Worm (Caenorhabditis elegans) whole organism, L4 larva: Measurements from ENCODE around the gene F40G9.8.

Experiments used
- D1046.2 ChIP-seq: fragments of 200-800 bp; sonication (Bioruptor generic); IDR thresholded peaks from 2 replicates; pipeline ENCODE4 v1.3.6; 2022; ENCODE audit warnings: missing genetic modification characterization, missing compliant biosample characterization
- F37D6.2 ChIP-seq: sonication (generic microtip); optimal IDR thresholded peaks from 2 replicates; lab custom pipeline; 2016; ENCODE audit warnings: mild to moderate bottlenecking, missing genetic modification characterization, missing compliant biosample characterization
- F44E2.7 ChIP-seq: fragments of 200-800 bp; sonication (Bioruptor generic); IDR thresholded peaks from 2 replicates; pipeline ENCODE4 v2.1.2; 2022; ENCODE audit warnings: missing genetic modification characterization, missing compliant biosample characterization
- F49E8.2 ChIP-seq: sonication (generic microtip); optimal IDR thresholded peaks from 2 replicates; lab custom pipeline; 2016; ENCODE audit warnings: missing compliant biosample characterization, mild to moderate bottlenecking, missing genetic modification characterization, borderline replicate concordance
- R02D3.7 ChIP-seq: fragments of 150-350 bp; sonication (generic microtip); optimal IDR thresholded peaks from 3 replicates; lab custom pipeline; 2014; ENCODE audit warnings: missing biosample characterization, missing genetic modification characterization
- T26A8.4 ChIP-seq: fragments of 200-800 bp; sonication (Bioruptor generic); IDR thresholded peaks from 2 replicates; pipeline ENCODE4 v1.3.6; 2022; ENCODE audit warnings: missing genetic modification characterization, missing compliant biosample characterization
- Y5F2A.4 ChIP-seq: fragments of 200-800 bp; sonication (Bioruptor generic); optimal IDR thresholded peaks from 2 replicates; lab custom pipeline; 2018; ENCODE audit warnings: mild to moderate bottlenecking, missing genetic modification characterization, missing compliant biosample characterization
- ZK337.2 ChIP-seq: fragments of 200-800 bp; sonication (Bioruptor generic); IDR thresholded peaks from 2 replicates; pipeline ENCODE4 v1.3.6; 2022; ENCODE audit warnings: missing genetic modification reagents, missing genetic modification characterization, missing compliant biosample characterization
- aha-1 ChIP-seq: fragments of 150-350 bp; peaks from one replicate; lab custom pipeline; 2014; ENCODE audit warnings: missing biosample characterization, missing genetic modification characterization
- aly-2 ChIP-seq: sonication (generic microtip); optimal IDR thresholded peaks from 2 replicates; lab custom pipeline; 2018; ENCODE audit warnings: missing biosample characterization, missing genetic modification characterization
- ama-1 ChIP-seq: fragments of 150-350 bp; optimal IDR thresholded peaks from 2 replicates; lab custom pipeline; 2014; ENCODE audit warnings: inconsistent platforms, mixed read lengths
- attf-4 ChIP-seq: sonication (generic microtip); optimal IDR thresholded peaks from 3 replicates; lab custom pipeline; 2017; ENCODE audit warnings: missing biosample characterization, missing genetic modification characterization
- ceh-20 ChIP-seq: fragments of 200-800 bp; sonication (Bioruptor generic); IDR thresholded peaks from 2 replicates; pipeline ENCODE4 v1.3.6; 2022; ENCODE audit warnings: missing genetic modification reagents, missing genetic modification characterization, missing compliant biosample characterization
- ceh-28 ChIP-seq: fragments of 150-350 bp; optimal IDR thresholded peaks from 2 replicates; lab custom pipeline; 2014; ENCODE audit warnings: missing biosample characterization, missing genetic modification reagents, missing genetic modification characterization
- ceh-62 ChIP-seq: sonication (generic microtip); optimal IDR thresholded peaks from 2 replicates; lab custom pipeline; 2017; ENCODE audit warnings: missing biosample characterization, missing genetic modification characterization
- ctbp-1 ChIP-seq: fragments of 200-800 bp; sonication (Bioruptor generic); IDR thresholded peaks from 2 replicates; pipeline ENCODE4 v1.3.6; 2022; ENCODE audit warnings: missing genetic modification reagents, missing genetic modification characterization, missing compliant biosample characterization
- daf-8 ChIP-seq: fragments of 200-800 bp; sonication (Bioruptor generic); IDR thresholded peaks from 2 replicates; pipeline ENCODE4 v1.3.6; 2022; ENCODE audit warnings: missing genetic modification characterization, missing compliant biosample characterization
- dmd-6 ChIP-seq: fragments of 200-800 bp; sonication (Bioruptor generic); IDR thresholded peaks from 2 replicates; pipeline ENCODE4 v1.3.6; 2022; ENCODE audit warnings: missing genetic modification reagents, missing genetic modification characterization, missing compliant biosample characterization
- dve-1 ChIP-seq: sonication (generic microtip); optimal IDR thresholded peaks from 2 replicates; lab custom pipeline; 2017; ENCODE audit warnings: antibody characterized with exemption, mild to moderate bottlenecking, missing genetic modification characterization, missing compliant biosample characterization; ENCODE audit not compliant: insufficient read depth
- fkh-10 ChIP-seq: fragments of 150-350 bp; optimal IDR thresholded peaks from 2 replicates; lab custom pipeline; 2014; ENCODE audit warnings: missing biosample characterization, missing genetic modification reagents, missing genetic modification characterization
- hif-1 ChIP-seq, 2 experiments: sonication (generic microtip); optimal IDR thresholded peaks; 2 replicates each; lab custom pipeline; 2016 to 2017; ENCODE audit warnings: missing compliant biosample characterization in 2 of 2, missing genetic modification characterization in 2 of 2, missing genetic modification reagents in 2 of 2, missing genotype in 2 of 2, mild to moderate bottlenecking in 1 of 2
- hmg-1.1 ChIP-seq: fragments of 200-800 bp; sonication (Bioruptor generic); IDR thresholded peaks from 2 replicates; pipeline ENCODE4 v1.3.6; 2022; ENCODE audit warnings: missing genetic modification reagents, missing genetic modification characterization, missing compliant biosample characterization
- jun-1 ChIP-seq: fragments of 150-350 bp; optimal IDR thresholded peaks from 2 replicates; lab custom pipeline; 2014; ENCODE audit warnings: missing biosample characterization, missing genetic modification reagents, missing genetic modification characterization
- lim-7 ChIP-seq: fragments of 200-800 bp; sonication (Bioruptor generic); IDR thresholded peaks from 2 replicates; pipeline ENCODE4 v1.3.6; 2022; ENCODE audit warnings: missing genetic modification characterization, missing compliant biosample characterization
- lin-1 ChIP-seq: fragments of 200-800 bp; sonication (Bioruptor generic); IDR thresholded peaks from 2 replicates; pipeline ENCODE4 v1.3.6; 2022; ENCODE audit warnings: missing genetic modification reagents, missing genetic modification characterization, missing compliant biosample characterization
- lin-29 ChIP-seq: fragments of 200-800 bp; sonication (Bioruptor generic); IDR thresholded peaks from 2 replicates; pipeline ENCODE4 v1.3.6; 2022; ENCODE audit warnings: missing genetic modification reagents, missing genetic modification characterization, missing compliant biosample characterization
- madf-5 ChIP-seq, 2 experiments: fragments of 200-800 bp; sonication (Bioruptor generic); IDR thresholded peaks; 2 replicates each; pipeline ENCODE4 v1.3.6; 2022; ENCODE audit warnings: missing compliant biosample characterization in 2 of 2, missing genetic modification characterization in 2 of 2
- mdt-29 ChIP-seq: fragments of 200-800 bp; sonication (Bioruptor generic); IDR thresholded peaks from 2 replicates; pipeline ENCODE4 v1.3.6; 2022; ENCODE audit warnings: missing genetic modification reagents, missing genetic modification characterization, missing compliant biosample characterization
- mep-1 ChIP-seq: fragments of 150-350 bp; sonication (generic microtip); optimal IDR thresholded peaks from 3 replicates; lab custom pipeline; 2014; ENCODE audit warnings: missing biosample characterization, missing genetic modification characterization
- nhr-10 ChIP-seq: fragments of 150-350 bp; optimal IDR thresholded peaks from 2 replicates; lab custom pipeline; 2014; ENCODE audit warnings: missing biosample characterization, missing genetic modification characterization
- nhr-111 ChIP-seq: fragments of 200-800 bp; sonication (Bioruptor generic); optimal IDR thresholded peaks from 2 replicates; lab custom pipeline; 2018; ENCODE audit warnings: mild to moderate bottlenecking, missing genetic modification characterization, missing compliant biosample characterization
- nhr-42 ChIP-seq: fragments of 200-800 bp; sonication (Bioruptor generic); IDR thresholded peaks from 2 replicates; pipeline ENCODE4 v1.3.6; 2022; ENCODE audit warnings: missing genetic modification characterization, missing compliant biosample characterization
- nhr-77 ChIP-seq: fragments of 150-350 bp; optimal IDR thresholded peaks from 2 replicates; lab custom pipeline; 2014; ENCODE audit warnings: missing biosample characterization, missing genetic modification characterization
- pha-4 ChIP-seq, 2 experiments: fragments of 150-350 bp in 1 of 2; fragments of 200-800 bp in 1 of 2; sonication (Bioruptor generic) in 1 of 2; IDR thresholded peaks in 1 of 2; optimal IDR thresholded peaks in 1 of 2; 2 replicates each; pipeline versions ENCODE4 v1.3.6 to Lab custom; 2014 to 2022; ENCODE audit warnings: missing genetic modification characterization in 2 of 2, missing genetic modification reagents in 2 of 2, missing biosample characterization in 1 of 2, missing compliant biosample characterization in 1 of 2
- snpc-1.2 ChIP-seq: fragments of 200-800 bp; sonication (Bioruptor generic); IDR thresholded peaks from 2 replicates; pipeline ENCODE4 v1.3.6; 2022; ENCODE audit warnings: missing genetic modification reagents, missing genetic modification characterization, missing compliant biosample characterization
- spr-1 ChIP-seq: sonication (generic microtip); optimal IDR thresholded peaks from 2 replicates; lab custom pipeline; 2016; ENCODE audit warnings: mild to moderate bottlenecking, missing genetic modification characterization, missing compliant biosample characterization
- tag-97 ChIP-seq: fragments of 200-800 bp; sonication (Bioruptor generic); IDR thresholded peaks from 2 replicates; pipeline ENCODE4 v1.3.6; 2022; ENCODE audit warnings: missing genetic modification characterization, missing compliant biosample characterization
- unc-130 ChIP-seq: sonication (generic microtip); optimal IDR thresholded peaks from 2 replicates; lab custom pipeline; 2016; ENCODE audit warnings: missing genetic modification reagents, missing genetic modification characterization, missing compliant biosample characterization
- unc-39 ChIP-seq: sonication (generic microtip); optimal IDR thresholded peaks from 2 replicates; lab custom pipeline; 2017; ENCODE audit warnings: missing biosample characterization, missing genetic modification characterization
- unc-62 ChIP-seq, 3 experiments: fragments of 150-350 bp in 1 of 3; sonication (generic microtip); optimal IDR thresholded peaks in 2 of 3; peaks in 1 of 3; 1 replicate in 1 of 3; 2 replicates in 2 of 3; lab custom pipeline; 2014 to 2017; ENCODE audit warnings: missing biosample characterization in 3 of 3, missing genetic modification characterization in 3 of 3, missing genetic modification reagents in 3 of 3, missing genotype in 1 of 3
- zip-11 ChIP-seq: fragments of 200-800 bp; sonication (Bioruptor generic); IDR thresholded peaks from 2 replicates; pipeline ENCODE4 v1.3.6; 2022; ENCODE audit warnings: missing genetic modification characterization, missing compliant biosample characterization
- zip-2 ChIP-seq: fragments of 150-350 bp; optimal IDR thresholded peaks from 2 replicates; lab custom pipeline; 2014; ENCODE audit warnings: missing biosample characterization, missing genetic modification characterization
- ztf-7 ChIP-seq: fragments of 150-350 bp; optimal IDR thresholded peaks from 2 replicates; lab custom pipeline; 2014; ENCODE audit warnings: missing biosample characterization, missing genetic modification characterization

Gene F40G9.8

ce11 chrIII:164775-165174 lies at the start of gene F40G9.8:
F40G9.8 (minus strand) TSS chrIII:164875.
- no peak for TF ChIP-seq hmg-1.1
- TF ChIP-seq nhr-42 (GFP tag; lab: Robert Waterston, UW), result no peak
- no peak for TF ChIP-seq tag-97 (GFP tag; lab: Robert Waterston, UW)
- TF ChIP-seq unc-130 (GFP tag; lab: Kevin White, UChicago), result no peak
- TF ChIP-seq unc-62 (GFP tag; optimal IDR thresholded peaks at IDR 0.05 in 1 of 2; lab: Kevin White, UChicago), result no peak
- no peak for TF ChIP-seq unc-62 (tag; optimal IDR thresholded peaks at IDR 0.05; lab: Kevin White, UChicago)
- TF ChIP-seq nhr-111 (GFP tag; lab: Kevin White, UChicago), result no peak
- no peak for TF ChIP-seq unc-39 (tag; lab: Kevin White, UChicago)
- no peak for TF ChIP-seq jun-1
- no peak for TF ChIP-seq ceh-20 (GFP tag; lab: Robert Waterston, UW)
- TF ChIP-seq spr-1, result no peak
- TF ChIP-seq ctbp-1, result no peak
- no peak for TF ChIP-seq ceh-28 (tag; lab: Kevin White, UChicago)

- no peak for TF ChIP-seq T26A8.4 (GFP tag; lab: Robert Waterston, UW)
- no peak for TF ChIP-seq zip-2 (tag; lab: Kevin White, UChicago)
- TF ChIP-seq jun-1, result no peak
- no peak for TF ChIP-seq ceh-62 (tag; lab: Kevin White, UChicago)
- no peak for TF ChIP-seq lin-1 (GFP tag; lab: Robert Waterston, UW)
- no peak for TF ChIP-seq ceh-20 (GFP tag; lab: Robert Waterston, UW)
- no peak for TF ChIP-seq pha-4 (GFP tag; IDR thresholded peaks at IDR 0.05; lab: Robert Waterston, UW)
- TF ChIP-seq pha-4 (tag; optimal IDR thresholded peaks at IDR 0.05; lab: Kevin White, UChicago), result no peak
- no peak for TF ChIP-seq zip-11
- TF ChIP-seq lim-7 (GFP tag; lab: Robert Waterston, UW), result no peak
- TF ChIP-seq daf-8 (GFP tag; lab: Robert Waterston, UW), result no peak
- no peak for TF ChIP-seq nhr-77 (tag; lab: Kevin White, UChicago)
- TF ChIP-seq R02D3.7 (tag; lab: Kevin White, UChicago), result no peak
- no peak for TF ChIP-seq snpc-1.2 (GFP tag; lab: Robert Waterston, UW)
- TF ChIP-seq fkh-10 (GFP tag; lab: Kevin White, UChicago), result peak; percentile 15
- 0 out of 2 replicates have a peak, but pooled peaks have one; percentile 17 for TF ChIP-seq ctbp-1
- TF ChIP-seq nhr-10 (tag; lab: Kevin White, UChicago), result no peak
Observed at ce11 chrIII:211387-211786, 46.7 kb upstream of the F40G9.8 start.

- TF ChIP-seq nhr-111 (GFP tag; lab: Kevin White, UChicago) (no peak), dve-1 (tag; lab: Kevin White, UChicago) (no peak)
Observed at ce11 chrIII:209695-210091, 45.0 kb upstream of the F40G9.8 start, which contains the start of gene klp-20. klp-20 (plus strand) TSS chrIII:209992.

- no peak for TF ChIP-seq lim-7 (GFP tag; lab: Robert Waterston, UW)
- TF ChIP-seq lin-29 (GFP tag; lab: Robert Waterston, UW), result no peak
- TF ChIP-seq ztf-7, result no peak
- TF ChIP-seq aha-1 (tag; lab: Kevin White, UChicago), result peak; percentile 94
Observed at ce11 chrIII:208793-209694, 44.4 kb upstream of the F40G9.8 start.

ce11 chrIII:207023-207422 lies 42.3 kb upstream of the F40G9.8 start, which contains the start of gene W10C4.1:
W10C4.1 (minus strand) TSS chrIII:207123.
- TF ChIP-seq dmd-6, result no peak
- no peak for TF ChIP-seq ZK337.2
- TF ChIP-seq hmg-1.1, result no peak
- TF ChIP-seq hif-1 (tag; optimal IDR thresholded peaks at IDR 0.05; lab: Kevin White, UChicago), result no peak
- no peak for TF ChIP-seq mdt-29 (GFP tag; lab: Robert Waterston, UW)
- TF ChIP-seq mep-1, result no peak
- no peak for TF ChIP-seq lin-1 (GFP tag; lab: Robert Waterston, UW)
- no peak for TF ChIP-seq F44E2.7
- TF ChIP-seq zip-2 (tag; lab: Kevin White, UChicago), result no peak
- TF ChIP-seq aly-2 (tag; lab: Kevin White, UChicago), result no peak
- no peak for TF ChIP-seq D1046.2 (GFP tag; lab: Robert Waterston, UW)
- TF ChIP-seq Y5F2A.4, result no peak
- TF ChIP-seq ama-1 (lab: Kevin White, UChicago), result no peak
- no peak for TF ChIP-seq attf-4 (tag; lab: Kevin White, UChicago)
- TF ChIP-seq F49E8.2 (tag; lab: Kevin White, UChicago), result no peak
- no peak for TF ChIP-seq madf-5 (GFP tag; IDR thresholded peaks at IDR 0.05; lab: Robert Waterston, UW)
- no peak for TF ChIP-seq F37D6.2 (tag; lab: Kevin White, UChicago)
